Fruit fly (Drosophila melanogaster): ENCODE measurements around the gene rsh.

- TF ChIP-seq CG8478 (optimal IDR thresholded peaks at IDR 0.05) (no peak), psq (optimal IDR thresholded peaks at IDR 0.05) (no peak), Dll (optimal IDR thresholded peaks at IDR 0.05) (no peak), usp (GFP tag; optimal IDR thresholded peaks at IDR 0.05) (no peak), pan (optimal IDR thresholded peaks at IDR 0.05) (no peak), EcR (GFP tag; optimal IDR thresholded peaks at IDR 0.05) (no peak)
Observed at dm6 chrX:12967296-12967938, 21.0 kb upstream of the rsh start, which contains the start of gene Mur11Da.

Data from whole organism.